Fruit fly (Drosophila melanogaster) whole organism, embryonic: Measurements from ENCODE around the gene Vps53.
A peak's percentile ranks its signal among the peaks of the same experiment; 100 is the strongest.

Source experiments
- CG1024 ChIP-seq: fragments of 200-800 bp; sonication (Bioruptor generic); IDR thresholded peaks from 2 replicates; pipeline ENCODE4 v1.3.6; 2022; ENCODE audit warnings: missing biosample characterization, missing genetic modification characterization
- CG10321 ChIP-seq: fragments of 200-800 bp; sonication (Bioruptor generic); IDR thresholded peaks from 2 replicates; pipeline ENCODE4 v1.3.6; 2022; ENCODE audit warnings: missing biosample characterization, missing genetic modification characterization
- CG10431 ChIP-seq: fragments of 200-800 bp; sonication (Bioruptor generic); optimal IDR thresholded peaks from 3 replicates; lab custom pipeline; 2018; ENCODE audit warnings: missing biosample characterization, mild to moderate bottlenecking, missing genetic modification characterization
- CG10543 ChIP-seq: fragments of 200-800 bp; sonication (Bioruptor generic); optimal IDR thresholded peaks from 3 replicates; lab custom pipeline; 2017; ENCODE audit warnings: missing biosample characterization, mild to moderate bottlenecking, missing genetic modification characterization, moderate library complexity
- CG12769 ChIP-seq: fragments of 200-800 bp; sonication (Bioruptor generic); optimal IDR thresholded peaks from 2 replicates; lab custom pipeline; 2019; ENCODE audit warnings: missing biosample characterization, mild to moderate bottlenecking, missing genetic modification characterization, moderate library complexity
- CG13894 ChIP-seq: fragments of 200-800 bp; sonication (Bioruptor generic); optimal IDR thresholded peaks from 3 replicates; lab custom pipeline; 2018; ENCODE audit warnings: missing biosample characterization, mild to moderate bottlenecking, missing genetic modification characterization, moderate library complexity
- CG14965 ChIP-seq: fragments of 200-800 bp; sonication (Bioruptor generic); optimal IDR thresholded peaks from 2 replicates; lab custom pipeline; 2016; ENCODE audit warnings: missing biosample characterization, missing genetic modification characterization, borderline replicate concordance
- CG15479 ChIP-seq: fragments of 200-800 bp; sonication (Bioruptor generic); optimal IDR thresholded peaks from 3 replicates; lab custom pipeline; 2019; ENCODE audit warnings: missing biosample characterization, mild to moderate bottlenecking, missing genetic modification characterization, moderate library complexity
- CG15514 ChIP-seq: fragments of 200-800 bp; sonication (Bioruptor generic); optimal IDR thresholded peaks from 3 replicates; lab custom pipeline; 2017; ENCODE audit warnings: missing biosample characterization, missing genetic modification characterization, mild to moderate bottlenecking, moderate library complexity, missing genetic modification reagents
- CG1603 ChIP-seq: fragments of 200-800 bp; sonication (Bioruptor generic); optimal IDR thresholded peaks from 2 replicates; lab custom pipeline; 2019; ENCODE audit warnings: missing biosample characterization, mild to moderate bottlenecking, missing genetic modification characterization, moderate library complexity
- CG16813 ChIP-seq: fragments of 200-800 bp; sonication (Bioruptor generic); IDR thresholded peaks from 3 replicates; pipeline ENCODE4 v1.3.6; 2022; ENCODE audit warnings: missing biosample characterization, missing genetic modification characterization; ENCODE audit not compliant: partially characterized antibody
- CG17361 ChIP-seq: fragments of 200-800 bp; sonication (Bioruptor generic); IDR thresholded peaks from 3 replicates; pipeline ENCODE4 v1.3.6; 2022; ENCODE audit warnings: missing biosample characterization, missing genetic modification characterization
- CG17802 ChIP-seq: fragments of 200-800 bp; sonication (Bioruptor generic); optimal IDR thresholded peaks from 2 replicates; lab custom pipeline; 2018; ENCODE audit warnings: missing biosample characterization, mild to moderate bottlenecking, missing genetic modification characterization, moderate library complexity
- CG1792 ChIP-seq: fragments of 200-800 bp; sonication (Bioruptor generic); optimal IDR thresholded peaks from 2 replicates; lab custom pipeline; 2016; ENCODE audit warnings: missing biosample characterization, missing genetic modification characterization
- CG18599 ChIP-seq: fragments of 200-800 bp; sonication (Bioruptor generic); optimal IDR thresholded peaks from 3 replicates; lab custom pipeline; 2017; ENCODE audit warnings: missing biosample characterization, missing genetic modification characterization, mild to moderate bottlenecking, moderate library complexity, missing genetic modification reagents
- CG2889 ChIP-seq: fragments of 200-800 bp; sonication (Bioruptor generic); IDR thresholded peaks from 3 replicates; pipeline ENCODE4 v1.3.6; 2022; ENCODE audit warnings: missing biosample characterization, missing genetic modification characterization
- CG30403 ChIP-seq: fragments of 200-800 bp; sonication (Bioruptor generic); optimal IDR thresholded peaks from 3 replicates; lab custom pipeline; 2016; ENCODE audit warnings: missing biosample characterization, missing genetic modification characterization
- CG31365 ChIP-seq: fragments of 200-800 bp; sonication (Bioruptor generic); optimal IDR thresholded peaks from 2 replicates; lab custom pipeline; 2018; ENCODE audit warnings: missing biosample characterization, mild to moderate bottlenecking, missing genetic modification characterization
- CG32767 ChIP-seq: fragments of 200-800 bp; sonication (Bioruptor generic); IDR thresholded peaks from 2 replicates; pipeline ENCODE4 v1.3.6; 2022; ENCODE audit warnings: missing biosample characterization, missing genetic modification characterization
- CG3838 ChIP-seq: fragments of 200-800 bp; sonication (Bioruptor generic); optimal IDR thresholded peaks from 3 replicates; lab custom pipeline; 2016; ENCODE audit warnings: missing biosample characterization, missing genetic modification characterization
- CG43689 ChIP-seq: fragments of 200-800 bp; sonication (Bioruptor generic); IDR thresholded peaks from 2 replicates; pipeline ENCODE4 v1.3.6; 2022; ENCODE audit warnings: missing biosample characterization, missing genetic modification characterization
- CG6791 ChIP-seq: fragments of 200-800 bp; sonication (Bioruptor generic); IDR thresholded peaks from 3 replicates; pipeline ENCODE4 v1.3.6; 2022; ENCODE audit warnings: missing biosample characterization, missing genetic modification characterization; ENCODE audit not compliant: partially characterized antibody
- CG7963 ChIP-seq: fragments of 200-800 bp; sonication (Bioruptor generic); IDR thresholded peaks from 3 replicates; pipeline ENCODE4 v1.3.6; 2022; ENCODE audit warnings: missing biosample characterization, missing genetic modification characterization; ENCODE audit not compliant: partially characterized antibody
- CG8290 ChIP-seq, 3 experiments: fragments of 200-800 bp; sonication (Bioruptor generic); optimal IDR thresholded peaks; 2 replicates each; lab custom pipeline; 2016 to 2019; ENCODE audit warnings: missing biosample characterization in 3 of 3, missing genetic modification characterization in 3 of 3, mild to moderate bottlenecking in 2 of 3, moderate library complexity in 1 of 3
- CG9727 ChIP-seq: fragments of 200-800 bp; sonication (Bioruptor generic); optimal IDR thresholded peaks from 3 replicates; lab custom pipeline; 2017; ENCODE audit warnings: missing biosample characterization, mild to moderate bottlenecking, missing genetic modification characterization
- CTCF ChIP-seq: fragments of 200-800 bp; sonication (Bioruptor generic); optimal IDR thresholded peaks from 2 replicates; lab custom pipeline; 2017; ENCODE audit warnings: missing biosample characterization, mild to moderate bottlenecking, missing genetic modification characterization, moderate library complexity
- Dbx ChIP-seq: fragments of 200-800 bp; sonication (Bioruptor generic); IDR thresholded peaks from 3 replicates; pipeline ENCODE4 v1.3.6; 2022; ENCODE audit warnings: missing biosample characterization, missing genetic modification characterization
- Fer2 ChIP-seq: fragments of 200-800 bp; sonication (Bioruptor generic); optimal IDR thresholded peaks from 2 replicates; lab custom pipeline; 2018; ENCODE audit warnings: missing biosample characterization, mild to moderate bottlenecking, missing genetic modification characterization, moderate library complexity
- HmgD ChIP-seq: fragments of 200-800 bp; sonication (Bioruptor generic); optimal IDR thresholded peaks from 3 replicates; lab custom pipeline; 2016; ENCODE audit warnings: missing biosample characterization, missing genetic modification characterization
- Jarid2 ChIP-seq: fragments of 200-800 bp; sonication (Bioruptor generic); optimal IDR thresholded peaks from 3 replicates; lab custom pipeline; 2017; ENCODE audit warnings: mild to moderate bottlenecking, missing biosample characterization, missing genetic modification reagents, missing genetic modification characterization
- Mrtf ChIP-seq: fragments of 200-800 bp; sonication (Bioruptor generic); IDR thresholded peaks from 3 replicates; pipeline ENCODE4 v1.3.6; 2022; ENCODE audit warnings: missing biosample characterization, missing genetic modification characterization
- Opbp ChIP-seq: fragments of 200-800 bp; sonication (Bioruptor generic); IDR thresholded peaks from 3 replicates; pipeline ENCODE4 v1.3.6; 2022; ENCODE audit warnings: missing biosample characterization, missing genetic modification characterization; ENCODE audit not compliant: partially characterized antibody
- Side ChIP-seq: fragments of 200-800 bp; sonication (Bioruptor generic); optimal IDR thresholded peaks from 2 replicates; lab custom pipeline; 2016; ENCODE audit warnings: missing biosample characterization, missing genetic modification characterization
- Taf1 ChIP-seq: fragments of 200-800 bp; sonication (Bioruptor generic); IDR thresholded peaks from 2 replicates; pipeline ENCODE4 v1.3.6; 2022; ENCODE audit warnings: missing biosample characterization, missing genetic modification characterization
- ap ChIP-seq: fragments of 200-800 bp; sonication (Bioruptor generic); IDR thresholded peaks from 2 replicates; pipeline ENCODE4 v1.3.6; 2022; ENCODE audit warnings: missing biosample characterization, missing genetic modification characterization
- chm ChIP-seq: fragments of 200-800 bp; sonication (Bioruptor generic); IDR thresholded peaks from 2 replicates; pipeline ENCODE4 v1.3.6; 2022; ENCODE audit warnings: missing biosample characterization, missing genetic modification characterization
- crp ChIP-seq, 2 experiments: fragments of 200-800 bp; sonication (Bioruptor generic); optimal IDR thresholded peaks; 2 replicates in 1 of 2; 3 replicates in 1 of 2; lab custom pipeline; 2017; ENCODE audit warnings: missing biosample characterization in 2 of 2, missing genetic modification characterization in 2 of 2, mild to moderate bottlenecking in 1 of 2, moderate library complexity in 1 of 2
- cwo ChIP-seq: fragments of 200-800 bp; sonication (Bioruptor generic); optimal IDR thresholded peaks from 3 replicates; lab custom pipeline; 2017; ENCODE audit warnings: missing biosample characterization, missing genetic modification characterization, mild to moderate bottlenecking, moderate library complexity, missing genetic modification reagents
- dimm ChIP-seq: fragments of 200-800 bp; sonication (Bioruptor generic); IDR thresholded peaks from 2 replicates; pipeline ENCODE4 v1.3.6; 2022; ENCODE audit warnings: missing biosample characterization, missing genetic modification characterization
- dysf ChIP-seq: fragments of 200-800 bp; sonication (Bioruptor generic); IDR thresholded peaks from 3 replicates; pipeline ENCODE4 v1.3.6; 2022; ENCODE audit warnings: missing biosample characterization, missing genetic modification characterization
- exex ChIP-seq: fragments of 200-800 bp; sonication (Bioruptor generic); optimal IDR thresholded peaks from 4 replicates; lab custom pipeline; 2018; ENCODE audit warnings: missing biosample characterization, mild to moderate bottlenecking, missing genetic modification characterization, moderate library complexity
- ken ChIP-seq: fragments of 200-800 bp; sonication (Bioruptor generic); IDR thresholded peaks from 3 replicates; pipeline ENCODE4 v1.3.6; 2022; ENCODE audit warnings: missing biosample characterization, missing genetic modification characterization
- lola ChIP-seq, 3 experiments: fragments of >200 bp in 2 of 3; fragments of 200-800 bp in 1 of 3; sonication (Bioruptor generic) in 1 of 3; optimal IDR thresholded peaks; 2 replicates each; lab custom pipeline; 2017 to 2019; ENCODE audit warnings: missing biosample characterization in 3 of 3, missing genetic modification characterization in 3 of 3, mild to moderate bottlenecking in 1 of 3, moderate library complexity in 1 of 3
- lov ChIP-seq, 2 experiments: fragments of 200-800 bp in 1 of 2; fragments of >200 bp in 1 of 2; sonication (Bioruptor generic) in 1 of 2; IDR thresholded peaks in 1 of 2; optimal IDR thresholded peaks in 1 of 2; 2 replicates in 1 of 2; 3 replicates in 1 of 2; pipeline versions ENCODE4 v1.3.6 to Lab custom; 2017 to 2022; ENCODE audit warnings: missing biosample characterization in 1 of 2, missing genetic modification characterization in 1 of 2
- sd ChIP-seq: fragments of 200-800 bp; sonication (Bioruptor generic); optimal IDR thresholded peaks from 3 replicates; lab custom pipeline; 2018; ENCODE audit warnings: missing biosample characterization, mild to moderate bottlenecking, missing genetic modification characterization, moderate library complexity
- sim ChIP-seq: fragments of 200-800 bp; sonication (Bioruptor generic); IDR thresholded peaks from 2 replicates; pipeline ENCODE4 v1.3.6; 2022; ENCODE audit warnings: missing biosample characterization, missing genetic modification characterization
- trh ChIP-seq: fragments of 200-800 bp; sonication (Bioruptor generic); optimal IDR thresholded peaks from 2 replicates; lab custom pipeline; 2016; ENCODE audit warnings: missing biosample characterization, missing genetic modification characterization
- unc-4 ChIP-seq: fragments of 200-800 bp; sonication (Bioruptor generic); IDR thresholded peaks from 2 replicates; pipeline ENCODE4 v1.3.6; 2022; ENCODE audit warnings: missing biosample characterization, missing genetic modification characterization; ENCODE audit not compliant: partially characterized antibody

Gene Vps53

DNA sequence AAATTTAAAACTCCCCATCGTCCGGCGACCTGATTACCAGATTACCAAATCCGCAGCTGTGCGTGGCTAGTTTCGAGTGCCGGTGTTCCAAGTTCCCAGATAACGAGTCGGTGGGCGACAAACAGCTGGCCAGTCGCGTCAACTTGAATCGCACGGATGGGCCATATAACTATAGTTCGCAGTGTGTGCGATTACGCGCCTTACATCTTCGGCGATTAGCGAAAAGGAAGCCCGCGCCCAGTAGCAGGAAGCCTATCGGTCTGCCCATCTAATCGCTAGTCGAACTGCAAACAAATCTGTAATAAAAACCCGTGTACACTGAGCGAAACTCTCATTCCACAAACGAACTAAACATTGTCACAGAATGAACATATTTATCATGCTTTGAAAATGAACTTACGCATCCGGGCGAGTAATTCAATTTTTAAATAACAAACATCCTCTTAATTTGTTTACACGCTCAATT is 50.9 kb downstream of the Vps53 start (continued):
- TF ChIP-seq dimm (GFP tag; lab: Robert Waterston, UW) (no peak), CG1024 (GFP tag; lab: Robert Waterston, UW) (no peak), Side (GFP tag; lab: Kevin White, UChicago) (no peak), Jarid2 (GFP tag; lab: Kevin White, UChicago) (no peak), Dbx (0 out of 3 replicates have a peak, but pooled peaks have one; percentile 42), crp (GFP tag; optimal IDR thresholded peaks at IDR 0.05; lab: Kevin White, UChicago) (peak in 1 of 2 experiments; percentile 33), CG18599 (peak; percentile 32), CG14965 (GFP tag; lab: Kevin White, UChicago) (no peak), cwo (GFP tag; lab: Kevin White, UChicago) (peak; percentile 49), sim (GFP tag; lab: Robert Waterston, UW) (no peak), CG31365 (tag; lab: Kevin White, UChicago) (no peak), CG43689 (no peak), Taf1 (no peak), CG8290 (GFP tag; optimal IDR thresholded peaks at IDR 0.05; lab: Kevin White, UChicago) (no peak), CG8290 (tag; optimal IDR thresholded peaks at IDR 0.05; lab: Kevin White, UChicago) (peak in 1 of 2 experiments; percentile 22), CG10431 (GFP tag; lab: Kevin White, UChicago) (no peak), CG1603 (tag; lab: Kevin White, UChicago) (no peak), Fer2 (tag; lab: Kevin White, UChicago) (no peak), CG9727 (GFP tag; lab: Kevin White, UChicago) (no peak), CG30403 (GFP tag; lab: Kevin White, UChicago) (peak; percentile 47), HmgD (GFP tag; lab: Kevin White, UChicago) (no peak), CG3838 (GFP tag; lab: Kevin White, UChicago) (no peak), exex (peak; percentile 80), dysf (GFP tag; lab: Robert Waterston, UW) (no peak)

DNA sequence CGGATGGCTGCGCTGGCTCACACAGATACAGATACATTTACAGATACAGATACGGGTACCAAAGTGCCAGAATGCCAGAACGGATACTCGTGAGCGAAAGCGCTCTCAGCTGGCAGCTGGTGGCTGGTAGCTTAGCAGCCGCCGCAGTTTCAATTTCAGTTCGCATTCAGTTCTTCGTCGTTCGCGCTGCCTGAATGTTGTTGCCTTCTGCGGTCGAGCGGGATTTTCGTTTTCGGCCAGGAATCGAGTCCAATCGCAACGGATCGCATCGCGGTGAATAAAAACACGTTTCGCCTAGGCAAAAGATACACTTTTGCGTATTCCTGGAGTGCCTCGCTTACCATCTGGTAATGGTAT is 52.1 kb downstream of the Vps53 start, which contains the start of gene Atet:
TSS of gene Atet (plus strand) at position 156 of the 357 bp plus-strand sequence.
- TF ChIP-seq CG6791 (GFP tag; lab: Robert Waterston, UW) (peak; percentile 71; the same call in 2 of the 3 replicates), ap (GFP tag; lab: Robert Waterston, UW) (0 out of 2 replicates have a peak, but pooled peaks have one; percentile 24), chm (peak; percentile 70), Mrtf (GFP tag; lab: Robert Waterston, UW) (no peak), CG17802 (tag; lab: Kevin White, UChicago) (no peak), ken (GFP tag; lab: Robert Waterston, UW) (0 out of 3 replicates have a peak, but pooled peaks have one; percentile 40), lola (GFP tag; optimal IDR thresholded peaks at IDR 0.05; lab: Kevin White, UChicago) (peak in 1 of 3 experiments; percentile 35), CTCF (GFP tag; lab: Kevin White, UChicago) (no peak), CG15514 (GFP tag; lab: Kevin White, UChicago) (no peak), CG15479 (GFP tag; lab: Kevin White, UChicago) (peak; percentile 19), CG7963 (GFP tag; lab: Robert Waterston, UW) (0 out of 3 replicates have a peak, but pooled peaks have one; percentile 31), CG1792 (GFP tag; lab: Kevin White, UChicago) (no peak), CG32767 (GFP tag; lab: Robert Waterston, UW) (peak; percentile 23; the same call in 1 of the 2 replicates), CG13894 (tag; lab: Kevin White, UChicago) (peak; percentile 15), trh (no peak), CG16813 (GFP tag; lab: Robert Waterston, UW) (peak; percentile 29; the same call in 1 of the 3 replicates), CG17361 (GFP tag; lab: Robert Waterston, UW) (no peak), sd (tag; lab: Kevin White, UChicago) (peak; percentile 54), lov (optimal IDR thresholded peaks at IDR 0.05; lab: Kevin White, UChicago) (no peak), lov (GFP tag; IDR thresholded peaks at IDR 0.05; lab: Robert Waterston, UW) (peak; percentile 70; the same call in 1 of the 3 replicates), CG10321 (GFP tag; lab: Robert Waterston, UW) (peak; percentile 39; the same call in 1 of the 2 replicates), Opbp (peak; percentile 24; the same call in 1 of the 3 replicates), unc-4 (GFP tag; lab: Robert Waterston, UW) (0 out of 2 replicates have a peak, but pooled peaks have one; percentile 14), CG2889 (GFP tag; lab: Robert Waterston, UW) (0 out of 3 replicates have a peak, but pooled peaks have one; percentile 1), CG10543 (peak; percentile 47), CG12769 (tag; lab: Kevin White, UChicago) (peak; percentile 89)
